Fruit fly (Drosophila melanogaster) whole organism, embryonic: Measurements from ENCODE around the gene CG12640.
A peak's percentile ranks its signal among the peaks of the same experiment; 100 is the strongest.

ENCODE experiments used
- ATbp ChIP-seq: fragments of 200-800 bp; sonication (Bioruptor generic); optimal IDR thresholded peaks from 2 replicates; lab custom pipeline; 2017; ENCODE audit warnings: missing biosample characterization, mild to moderate bottlenecking, missing genetic modification characterization, missing genetic modification reagents
- Atf6 ChIP-seq: fragments of 200-800 bp; sonication (Bioruptor generic); IDR thresholded peaks from 2 replicates; pipeline ENCODE4 v1.3.6; 2022; ENCODE audit warnings: missing biosample characterization, missing genetic modification characterization
- CG10147 ChIP-seq: fragments of 200-800 bp; sonication (Bioruptor generic); optimal IDR thresholded peaks from 2 replicates; lab custom pipeline; 2019; ENCODE audit warnings: missing biosample characterization, mild to moderate bottlenecking, missing genetic modification characterization, moderate library complexity
- CG10543 ChIP-seq: fragments of 200-800 bp; sonication (Bioruptor generic); optimal IDR thresholded peaks from 3 replicates; lab custom pipeline; 2017; ENCODE audit warnings: missing biosample characterization, mild to moderate bottlenecking, missing genetic modification characterization, moderate library complexity
- CG11398 ChIP-seq: fragments of 200-800 bp; sonication (Bioruptor generic); optimal IDR thresholded peaks from 2 replicates; lab custom pipeline; 2016; ENCODE audit warnings: missing biosample characterization, missing genetic modification characterization
- CG11504 ChIP-seq: fragments of 200-800 bp; sonication (Bioruptor generic); optimal IDR thresholded peaks from 3 replicates; lab custom pipeline; 2019; ENCODE audit warnings: missing biosample characterization, mild to moderate bottlenecking, missing genetic modification characterization, moderate library complexity
- CG13424 ChIP-seq: fragments of 200-800 bp; sonication (Bioruptor generic); optimal IDR thresholded peaks from 2 replicates; lab custom pipeline; 2019; ENCODE audit warnings: missing biosample characterization, mild to moderate bottlenecking, missing genetic modification characterization, moderate library complexity
- CG14710 ChIP-seq: fragments of 200-800 bp; sonication (Bioruptor generic); optimal IDR thresholded peaks from 3 replicates; lab custom pipeline; 2019; ENCODE audit warnings: missing biosample characterization, mild to moderate bottlenecking, missing genetic modification characterization, moderate library complexity
- CG1603 ChIP-seq: fragments of 200-800 bp; sonication (Bioruptor generic); optimal IDR thresholded peaks from 2 replicates; lab custom pipeline; 2019; ENCODE audit warnings: missing biosample characterization, mild to moderate bottlenecking, missing genetic modification characterization, moderate library complexity
- CG16815 ChIP-seq: fragments of 200-800 bp; sonication (Bioruptor generic); optimal IDR thresholded peaks from 3 replicates; lab custom pipeline; 2017; ENCODE audit warnings: missing biosample characterization, mild to moderate bottlenecking, missing genetic modification characterization
- CG17359 ChIP-seq: fragments of 200-800 bp; sonication (Bioruptor generic); optimal IDR thresholded peaks from 3 replicates; lab custom pipeline; 2018; ENCODE audit warnings: missing biosample characterization, mild to moderate bottlenecking, missing genetic modification characterization, moderate library complexity
- CG30431 ChIP-seq: fragments of 200-800 bp; sonication (Bioruptor generic); optimal IDR thresholded peaks from 2 replicates; lab custom pipeline; 2017; ENCODE audit warnings: missing biosample characterization, missing genetic modification characterization
- CG3995 ChIP-seq: fragments of 200-800 bp; sonication (Bioruptor generic); optimal IDR thresholded peaks from 3 replicates; lab custom pipeline; 2016; ENCODE audit warnings: missing biosample characterization, missing genetic modification characterization
- CG4360 ChIP-seq: fragments of 200-800 bp; sonication (Bioruptor generic); IDR thresholded peaks from 2 replicates; pipeline ENCODE4 v1.3.6; 2022; ENCODE audit warnings: missing biosample characterization, missing genetic modification characterization
- CG4730 ChIP-seq: fragments of 200-800 bp; sonication (Bioruptor generic); IDR thresholded peaks from 2 replicates; pipeline ENCODE4 v1.3.6; 2022; ENCODE audit warnings: missing biosample characterization, missing genetic modification characterization
- CG6654 ChIP-seq: fragments of 200-800 bp; sonication (Bioruptor generic); optimal IDR thresholded peaks from 2 replicates; lab custom pipeline; 2017; ENCODE audit warnings: missing biosample characterization, mild to moderate bottlenecking, missing genetic modification characterization
- CG6689 ChIP-seq: fragments of 200-800 bp; sonication (Bioruptor generic); IDR thresholded peaks from 2 replicates; pipeline ENCODE4 v1.3.6; 2022; ENCODE audit warnings: missing biosample characterization, missing genetic modification characterization
- CG6765 ChIP-seq: fragments of 200-800 bp; sonication (Bioruptor generic); optimal IDR thresholded peaks from 3 replicates; lab custom pipeline; 2017; ENCODE audit warnings: missing biosample characterization, mild to moderate bottlenecking, missing genetic modification characterization
- CG7556 ChIP-seq: fragments of 200-800 bp; sonication (Bioruptor generic); optimal IDR thresholded peaks from 2 replicates; lab custom pipeline; 2017; ENCODE audit warnings: missing biosample characterization, mild to moderate bottlenecking, missing genetic modification characterization
- CG8089 ChIP-seq: fragments of 200-800 bp; sonication (Bioruptor generic); optimal IDR thresholded peaks from 3 replicates; lab custom pipeline; 2016; ENCODE audit warnings: missing biosample characterization, missing genetic modification characterization
- CG8765 ChIP-seq: fragments of 200-800 bp; sonication (Bioruptor generic); IDR thresholded peaks from 2 replicates; pipeline ENCODE4 v1.3.6; 2022; ENCODE audit warnings: missing biosample characterization, missing genetic modification characterization
- CG8924 ChIP-seq: fragments of 200-800 bp; optimal IDR thresholded peaks from 3 replicates; lab custom pipeline; 2019; ENCODE audit warnings: missing biosample characterization, mild to moderate bottlenecking, missing genetic modification characterization, moderate library complexity
- CG9797 ChIP-seq: fragments of 200-800 bp; sonication (Bioruptor generic); optimal IDR thresholded peaks from 3 replicates; lab custom pipeline; 2018; ENCODE audit warnings: missing biosample characterization, mild to moderate bottlenecking, missing genetic modification characterization
- CoRest ChIP-seq: fragments of 200-800 bp; sonication (Bioruptor generic); optimal IDR thresholded peaks from 3 replicates; lab custom pipeline; 2018; ENCODE audit warnings: missing biosample characterization, mild to moderate bottlenecking, missing genetic modification characterization, moderate library complexity
- D ChIP-seq, 2 experiments: fragments of 200-800 bp in 1 of 2; fragments of >200 bp in 1 of 2; sonication (Bioruptor generic) in 1 of 2; optimal IDR thresholded peaks; 2 replicates in 1 of 2; 3 replicates in 1 of 2; lab custom pipeline; 2017; ENCODE audit warnings: mild to moderate bottlenecking in 1 of 2, missing biosample characterization in 1 of 2, missing genetic modification characterization in 1 of 2, missing genetic modification reagents in 1 of 2
- D19B ChIP-seq: fragments of 200-800 bp; sonication (Bioruptor generic); optimal IDR thresholded peaks from 2 replicates; lab custom pipeline; 2017; ENCODE audit warnings: missing biosample characterization, mild to moderate bottlenecking, missing genetic modification characterization
- Dbx ChIP-seq: fragments of 200-800 bp; sonication (Bioruptor generic); IDR thresholded peaks from 3 replicates; pipeline ENCODE4 v1.3.6; 2022; ENCODE audit warnings: missing biosample characterization, missing genetic modification characterization
- Drgx ChIP-seq: fragments of 200-800 bp; sonication (Bioruptor generic); IDR thresholded peaks from 2 replicates; pipeline ENCODE4 v1.3.6; 2022; ENCODE audit warnings: missing biosample characterization, missing genetic modification characterization
- Gsc ChIP-seq: fragments of 200-800 bp; sonication (Bioruptor generic); IDR thresholded peaks from 2 replicates; pipeline ENCODE4 v1.3.6; 2022; ENCODE audit warnings: missing biosample characterization, missing genetic modification characterization
- H2.0 ChIP-seq: fragments of 200-800 bp; sonication (Bioruptor generic); IDR thresholded peaks from 2 replicates; pipeline ENCODE4 v1.3.6; 2022; ENCODE audit warnings: missing biosample characterization, missing genetic modification characterization
- HLH54F ChIP-seq: fragments of 200-800 bp; sonication (Bioruptor generic); optimal IDR thresholded peaks from 3 replicates; lab custom pipeline; 2016; ENCODE audit warnings: missing biosample characterization, missing genetic modification characterization
- Myb ChIP-seq: fragments of 200-800 bp; sonication (Bioruptor generic); optimal IDR thresholded peaks from 2 replicates; lab custom pipeline; 2016; ENCODE audit warnings: missing biosample characterization, missing genetic modification characterization
- chinmo ChIP-seq: fragments of 200-800 bp; sonication (Bioruptor generic); IDR thresholded peaks from 4 replicates; pipeline ENCODE4 v1.3.6; 2022; ENCODE audit warnings: missing biosample characterization, missing genetic modification characterization; ENCODE audit not compliant: partially characterized antibody
- dan ChIP-seq: fragments of 200-800 bp; sonication (Bioruptor generic); IDR thresholded peaks from 2 replicates; pipeline ENCODE4 v1.3.6; 2022; ENCODE audit warnings: missing biosample characterization, missing genetic modification characterization
- dimm ChIP-seq: fragments of 200-800 bp; sonication (Bioruptor generic); IDR thresholded peaks from 2 replicates; pipeline ENCODE4 v1.3.6; 2022; ENCODE audit warnings: missing biosample characterization, missing genetic modification characterization
- dmrt99B ChIP-seq: fragments of 200-800 bp; sonication (Bioruptor generic); optimal IDR thresholded peaks from 2 replicates; lab custom pipeline; 2018; ENCODE audit warnings: missing biosample characterization, mild to moderate bottlenecking, missing genetic modification characterization, moderate library complexity
- emc ChIP-seq: fragments of 200-800 bp; sonication (Bioruptor generic); optimal IDR thresholded peaks from 2 replicates; lab custom pipeline; 2016; ENCODE audit warnings: missing biosample characterization, missing genetic modification characterization
- gcm2 ChIP-seq: fragments of 200-800 bp; sonication (Bioruptor generic); optimal IDR thresholded peaks from 2 replicates; lab custom pipeline; 2016; ENCODE audit warnings: missing biosample characterization, missing genetic modification characterization
- nau ChIP-seq: fragments of 200-800 bp; sonication (Bioruptor generic); optimal IDR thresholded peaks from 3 replicates; lab custom pipeline; 2017; ENCODE audit warnings: missing biosample characterization, mild to moderate bottlenecking, missing genetic modification characterization, missing genetic modification reagents
- nmo ChIP-seq: fragments of 200-800 bp; sonication (Bioruptor generic); optimal IDR thresholded peaks from 2 replicates; lab custom pipeline; 2018; ENCODE audit warnings: missing biosample characterization, mild to moderate bottlenecking, missing genetic modification characterization, moderate library complexity
- run ChIP-seq: fragments of 200-800 bp; sonication (Bioruptor generic); optimal IDR thresholded peaks from 3 replicates; lab custom pipeline; 2018; ENCODE audit warnings: missing biosample characterization, mild to moderate bottlenecking, missing genetic modification characterization
- salm ChIP-seq: fragments of 200-800 bp; sonication (Bioruptor generic); optimal IDR thresholded peaks from 2 replicates; lab custom pipeline; 2018; ENCODE audit warnings: missing biosample characterization, mild to moderate bottlenecking, missing genetic modification characterization
- scrt ChIP-seq: fragments of 200-800 bp; sonication (Bioruptor generic); optimal IDR thresholded peaks from 2 replicates; lab custom pipeline; 2018; ENCODE audit warnings: missing biosample characterization, mild to moderate bottlenecking, missing genetic modification characterization, moderate library complexity
- shn ChIP-seq: fragments of 200-800 bp; sonication (Bioruptor generic); optimal IDR thresholded peaks from 3 replicates; lab custom pipeline; 2016; ENCODE audit warnings: missing biosample characterization, missing genetic modification characterization
- slp2 ChIP-seq: fragments of 200-800 bp; sonication (Bioruptor generic); optimal IDR thresholded peaks from 2 replicates; lab custom pipeline; 2016; ENCODE audit warnings: missing biosample characterization, missing genetic modification characterization
- ssp ChIP-seq: fragments of 200-800 bp; sonication (Bioruptor generic); IDR thresholded peaks from 2 replicates; pipeline ENCODE4 v1.3.6; 2022; ENCODE audit warnings: missing biosample characterization, missing genetic modification characterization
- tll ChIP-seq, 2 experiments: fragments of 200-800 bp in 1 of 2; fragments of >200 bp in 1 of 2; sonication (Bioruptor generic) in 1 of 2; optimal IDR thresholded peaks; 2 replicates each; lab custom pipeline; 2017 to 2019; ENCODE audit warnings: missing biosample characterization in 2 of 2, missing genetic modification characterization in 2 of 2, mild to moderate bottlenecking in 1 of 2, moderate library complexity in 1 of 2
- vvl ChIP-seq: fragments of 200-800 bp; sonication (Bioruptor generic); IDR thresholded peaks from 2 replicates; pipeline ENCODE4 v1.3.6; 2022; ENCODE audit warnings: missing biosample characterization, missing genetic modification characterization
- zen2 ChIP-seq: fragments of 200-800 bp; sonication (Bioruptor generic); IDR thresholded peaks from 3 replicates; pipeline ENCODE4 v1.3.6; 2022; ENCODE audit warnings: missing biosample characterization, missing genetic modification characterization; ENCODE audit not compliant: partially characterized antibody

The CG12640 gene

dm6 chrX:10397514-10398133 is 35.0 kb downstream of the CG12640 start (continued):
- TF ChIP-seq D19B (GFP tag; lab: Kevin White, UChicago) = peak; percentile 65
- no peak for TF ChIP-seq nau
- peak; percentile 55; the same call in 1 of the 2 replicates for TF ChIP-seq CG6689 (GFP tag; lab: Robert Waterston, UW)
- peak; percentile 61 for TF ChIP-seq Dbx (GFP tag; lab: Robert Waterston, UW)
- TF ChIP-seq run (tag; lab: Kevin White, UChicago) = no peak
- TF ChIP-seq Atf6 = peak; percentile 74
- TF ChIP-seq CG8924 (tag; lab: Kevin White, UChicago) = peak; percentile 19
- TF ChIP-seq salm (tag; lab: Kevin White, UChicago) = no peak
- no peak for TF ChIP-seq CG30431 (GFP tag; lab: Kevin White, UChicago)
- no peak for TF ChIP-seq Myb (GFP tag; lab: Kevin White, UChicago)
- TF ChIP-seq CG11398 (GFP tag; lab: Kevin White, UChicago) = no peak
- TF ChIP-seq D (optimal IDR thresholded peaks at IDR 0.05; lab: Kevin White, UChicago) = no peak
- no peak for TF ChIP-seq D (GFP tag; optimal IDR thresholded peaks at IDR 0.05; lab: Kevin White, UChicago)
- peak; percentile 21; the same call in 1 of the 2 replicates for TF ChIP-seq CG4730
- peak; percentile 5 for TF ChIP-seq ATbp (GFP tag; lab: Kevin White, UChicago)
- no peak for TF ChIP-seq CG3995
- TF ChIP-seq CG10147 = peak; percentile 18
- no peak for TF ChIP-seq HLH54F (GFP tag; lab: Kevin White, UChicago)
- TF ChIP-seq dan (GFP tag; lab: Robert Waterston, UW) = no peak
- no peak for TF ChIP-seq shn (GFP tag; lab: Kevin White, UChicago)
- no peak for TF ChIP-seq CG9797 (GFP tag; lab: Kevin White, UChicago)
- peak; percentile 32 for TF ChIP-seq CG7556
- no peak for TF ChIP-seq Gsc (GFP tag; lab: Robert Waterston, UW)
- peak; percentile 32 for TF ChIP-seq CG10543 (GFP tag; lab: Kevin White, UChicago)
- TF ChIP-seq CG6765 = no peak
- TF ChIP-seq CG17359 = peak; percentile 35
- TF ChIP-seq nmo = peak; percentile 35
- no peak for TF ChIP-seq CG4360 (GFP tag; lab: Robert Waterston, UW)
- TF ChIP-seq CG11504 (tag; lab: Kevin White, UChicago) = peak; percentile 51
- TF ChIP-seq CG8089 (GFP tag; lab: Kevin White, UChicago) = no peak
- no peak for TF ChIP-seq dimm (GFP tag; lab: Robert Waterston, UW)
- TF ChIP-seq CG1603 (tag; lab: Kevin White, UChicago) = no peak
- TF ChIP-seq CG14710 (tag; lab: Kevin White, UChicago) = no peak
- TF ChIP-seq tll (GFP tag; optimal IDR thresholded peaks at IDR 0.05; lab: Kevin White, UChicago) = no peak
- TF ChIP-seq scrt = peak; percentile 34
- no peak for TF ChIP-seq CG6654 (GFP tag; lab: Kevin White, UChicago)
- TF ChIP-seq CG16815 (GFP tag; lab: Kevin White, UChicago) = no peak
- TF ChIP-seq emc = no peak
- peak; percentile 63 for TF ChIP-seq dmrt99B
- TF ChIP-seq CoRest = peak; percentile 21
- TF ChIP-seq Drgx = no peak
- TF ChIP-seq vvl (GFP tag; lab: Robert Waterston, UW) = peak; percentile 48; the same call in 1 of the 2 replicates
- TF ChIP-seq ssp (GFP tag; lab: Robert Waterston, UW) = peak; percentile 29; the same call in 1 of the 2 replicates
- no peak for TF ChIP-seq chinmo (GFP tag; lab: Robert Waterston, UW)
- no peak for TF ChIP-seq H2.0 (GFP tag; lab: Robert Waterston, UW)
- no peak for TF ChIP-seq slp2
- TF ChIP-seq CG13424 (tag; lab: Kevin White, UChicago) = peak; percentile 29
- TF ChIP-seq gcm2 (GFP tag; lab: Kevin White, UChicago) = no peak
- TF ChIP-seq CG8765 (GFP tag; lab: Robert Waterston, UW) = no peak
- TF ChIP-seq zen2 (GFP tag; lab: Robert Waterston, UW) = no peak
